ENCODE assay signal across 1 fruit fly cellular context in the genomic region with DNA sequence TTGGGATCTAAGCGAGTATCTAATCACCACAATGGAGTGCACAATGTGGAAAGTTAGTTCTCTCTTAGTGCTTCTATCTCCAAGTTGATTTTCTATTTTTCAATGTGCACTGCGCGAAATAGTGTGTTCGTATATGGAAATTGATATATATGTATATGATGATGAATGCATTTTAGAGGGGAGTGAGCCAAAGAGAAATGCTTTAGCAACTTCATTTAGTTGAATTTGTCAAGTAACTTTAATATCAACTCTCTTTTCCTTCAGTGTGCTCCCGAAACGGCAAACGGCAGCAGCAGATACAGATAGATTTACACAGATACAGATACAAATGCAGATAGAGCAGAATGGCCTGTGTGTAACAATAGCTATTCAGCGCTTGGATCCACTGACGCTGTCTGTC.
TF ChIP-seq lines count a peak whose summit lies in the region.

No protein-coding gene starts in this region.

TF ChIP-seq in whole organism, embryonic, 481 proteins besides CTCF, POLR2A, EP300 and RAD21 (continued from another document):
- TF ChIP-seq CG42726 (GFP tag; IDR thresholded peaks at IDR 0.05; lab: Robert Waterston, UW; ENCODE audit: partially characterized antibody) (no peak), Abd-B (GFP tag; optimal IDR thresholded peaks at IDR 0.05; lab: Kevin White, UChicago) (peak; percentile 41), CG1602 (GFP tag; optimal IDR thresholded peaks at IDR 0.05; lab: Kevin White, UChicago) (peak; percentile 66), CHES-1-like (GFP tag; optimal IDR thresholded peaks at IDR 0.05; lab: Kevin White, UChicago) (peak; percentile 42), CG5180 (GFP tag; optimal IDR thresholded peaks at IDR 0.05; lab: Kevin White, UChicago) (no peak), chinmo (GFP tag; IDR thresholded peaks at IDR 0.05; lab: Robert Waterston, UW; ENCODE audit: partially characterized antibody) (no peak), CG4707 (GFP tag; optimal IDR thresholded peaks at IDR 0.05; lab: Kevin White, UChicago) (peak; percentile 52), CG1529 (GFP tag; optimal IDR thresholded peaks at IDR 0.05; lab: Kevin White, UChicago) (peak; percentile 61), Fer2 (tag; optimal IDR thresholded peaks at IDR 0.05; lab: Kevin White, UChicago) (no peak), CG8290 (GFP tag; optimal IDR thresholded peaks at IDR 0.05; lab: Kevin White, UChicago) (no peak), CG8290 (tag; optimal IDR thresholded peaks at IDR 0.05; lab: Kevin White, UChicago) (peak in 1 of 2 experiments; percentile 75), gem (tag; optimal IDR thresholded peaks at IDR 0.05; lab: Kevin White, UChicago) (peak; percentile 78), stc (GFP tag; IDR thresholded peaks at IDR 0.05; lab: Robert Waterston, UW) (peak; percentile 58), dan (GFP tag; IDR thresholded peaks at IDR 0.05; lab: Robert Waterston, UW) (0 out of 2 replicates have a peak, but pooled peaks have one; percentile 24), twi (tag; optimal IDR thresholded peaks at IDR 0.05; lab: Kevin White, UChicago) (peak; percentile 28), CG9727 (GFP tag; optimal IDR thresholded peaks at IDR 0.05; lab: Kevin White, UChicago) (peak; percentile 58), CG12236 (GFP tag; optimal IDR thresholded peaks at IDR 0.05; lab: Kevin White, UChicago) (peak; percentile 60), Dll (GFP tag; IDR thresholded peaks at IDR 0.05; lab: Robert Waterston, UW; ENCODE audit: partially characterized antibody) (no peak), CG14014 (GFP tag; IDR thresholded peaks at IDR 0.05; lab: Robert Waterston, UW) (peak; percentile 48; the same call in 1 of the 2 replicates), CG3065 (GFP tag; optimal IDR thresholded peaks at IDR 0.05; lab: Kevin White, UChicago) (peak; percentile 22), jumu (GFP tag; optimal IDR thresholded peaks at IDR 0.05; lab: Kevin White, UChicago) (peak; percentile 41), otp (GFP tag; IDR thresholded peaks at IDR 0.05; lab: Robert Waterston, UW) (peak; percentile 84), CG30403 (GFP tag; optimal IDR thresholded peaks at IDR 0.05; lab: Kevin White, UChicago) (peak; percentile 68), CG13894 (tag; optimal IDR thresholded peaks at IDR 0.05; lab: Kevin White, UChicago) (no peak), jing (GFP tag; optimal IDR thresholded peaks at IDR 0.05; lab: Kevin White, UChicago) (peak; percentile 63), dmrt11E (tag; optimal IDR thresholded peaks at IDR 0.05; lab: Kevin White, UChicago) (peak; percentile 72), CG11093 (GFP tag; IDR thresholded peaks at IDR 0.05; lab: Robert Waterston, UW) (0 out of 3 replicates have a peak, but pooled peaks have one; percentile 14), CG33213 (GFP tag; optimal IDR thresholded peaks at IDR 0.05; lab: Kevin White, UChicago) (no peak), sima (GFP tag; optimal IDR thresholded peaks at IDR 0.05; lab: Kevin White, UChicago) (no peak), nmo (GFP tag; optimal IDR thresholded peaks at IDR 0.05; lab: Kevin White, UChicago) (peak; percentile 73), Trl (optimal IDR thresholded peaks at IDR 0.05; lab: Kevin White, UChicago) (no peak), Trl (GFP tag; optimal IDR thresholded peaks at IDR 0.05; lab: Kevin White, UChicago) (no peak), CG12659 (GFP tag; optimal IDR thresholded peaks at IDR 0.05; lab: Kevin White, UChicago) (peak; percentile 43), CG7556 (GFP tag; optimal IDR thresholded peaks at IDR 0.05; lab: Kevin White, UChicago) (peak; percentile 33), CG6689 (GFP tag; IDR thresholded peaks at IDR 0.05; lab: Robert Waterston, UW) (peak; percentile 75), Sox102F (GFP tag; optimal IDR thresholded peaks at IDR 0.05; lab: Kevin White, UChicago) (peak; percentile 82), kah (GFP tag; optimal IDR thresholded peaks at IDR 0.05; lab: Kevin White, UChicago) (no peak), CG7357 (GFP tag; IDR thresholded peaks at IDR 0.05; lab: Robert Waterston, UW) (0 out of 3 replicates have a peak, but pooled peaks have one; percentile 51), hbn (GFP tag; IDR thresholded peaks at IDR 0.05; lab: Robert Waterston, UW; ENCODE audit: partially characterized antibody) (no peak), ac (GFP tag; optimal IDR thresholded peaks at IDR 0.05; lab: Kevin White, UChicago) (peak; percentile 0), fu2 (GFP tag; optimal IDR thresholded peaks at IDR 0.05; lab: Kevin White, UChicago) (peak; percentile 25), CG34422 (GFP tag; IDR thresholded peaks at IDR 0.05; lab: Robert Waterston, UW) (peak; percentile 65; the same call in 2 of the 3 replicates), CG17328 (GFP tag; IDR thresholded peaks at IDR 0.05; lab: Robert Waterston, UW) (peak; percentile 78), CG10209 (GFP tag; optimal IDR thresholded peaks at IDR 0.05; lab: Kevin White, UChicago) (peak; percentile 69), crol (GFP tag; IDR thresholded peaks at IDR 0.05; lab: Robert Waterston, UW) (peak; percentile 19; the same call in 1 of the 2 replicates), Ets97D (GFP tag; optimal IDR thresholded peaks at IDR 0.05; lab: Kevin White, UChicago) (no peak), eve (GFP tag; optimal IDR thresholded peaks at IDR 0.05; lab: Kevin White, UChicago) (peak in 1 of 2 experiments; percentile 87), CG11504 (tag; optimal IDR thresholded peaks at IDR 0.05; lab: Kevin White, UChicago) (no peak), Eip74EF (GFP tag; optimal IDR thresholded peaks at IDR 0.05; lab: Kevin White, UChicago) (peak in 1 of 2 experiments; percentile 46), dimm (GFP tag; IDR thresholded peaks at IDR 0.05; lab: Robert Waterston, UW) (no peak), H15 (GFP tag; IDR thresholded peaks at IDR 0.05; lab: Robert Waterston, UW) (0 out of 3 replicates have a peak, but pooled peaks have one; percentile 45), yki (optimal IDR thresholded peaks at IDR 0.05; lab: Kevin White, UChicago) (no peak), CG6791 (GFP tag; IDR thresholded peaks at IDR 0.05; lab: Robert Waterston, UW; ENCODE audit: partially characterized antibody) (no peak), CG13424 (tag; optimal IDR thresholded peaks at IDR 0.05; lab: Kevin White, UChicago) (peak; percentile 46), CG10959 (GFP tag; IDR thresholded peaks at IDR 0.05; lab: Robert Waterston, UW) (no peak), CG34224 (GFP tag; IDR thresholded peaks at IDR 0.05; lab: Robert Waterston, UW; ENCODE audit: partially characterized antibody) (no peak), grau (tag; optimal IDR thresholded peaks at IDR 0.05; lab: Kevin White, UChicago) (peak; percentile 66), odd (GFP tag; optimal IDR thresholded peaks at IDR 0.05; lab: Kevin White, UChicago) (peak; percentile 25), CG14965 (GFP tag; optimal IDR thresholded peaks at IDR 0.05; lab: Kevin White, UChicago; ENCODE audit: borderline replicate concordance) (no peak), CG9215 (GFP tag; IDR thresholded peaks at IDR 0.05; lab: Robert Waterston, UW) (no peak), CG8478 (optimal IDR thresholded peaks at IDR 0.05; lab: Kevin White, UChicago) (no peak), scrt (GFP tag; optimal IDR thresholded peaks at IDR 0.05; lab: Kevin White, UChicago) (no peak), CG2678 (tag; optimal IDR thresholded peaks at IDR 0.05; lab: Kevin White, UChicago) (peak; percentile 58), zf30C (GFP tag; optimal IDR thresholded peaks at IDR 0.05; lab: Kevin White, UChicago) (peak; percentile 22), CG2120 (GFP tag; optimal IDR thresholded peaks at IDR 0.05; lab: Kevin White, UChicago) (peak; percentile 56), row (GFP tag; IDR thresholded peaks at IDR 0.05; lab: Robert Waterston, UW) (peak; percentile 68), CG17359 (tag; optimal IDR thresholded peaks at IDR 0.05; lab: Kevin White, UChicago) (peak; percentile 27), CG13296 (GFP tag; optimal IDR thresholded peaks at IDR 0.05; lab: Kevin White, UChicago) (no peak), CG1024 (GFP tag; IDR thresholded peaks at IDR 0.05; lab: Robert Waterston, UW) (no peak), salm (tag; optimal IDR thresholded peaks at IDR 0.05; lab: Kevin White, UChicago) (peak; percentile 6), btn (GFP tag; optimal IDR thresholded peaks at IDR 0.05; lab: Kevin White, UChicago) (no peak), pnt (GFP tag; optimal IDR thresholded peaks at IDR 0.05; lab: Kevin White, UChicago) (peak; percentile 29), disco-r (GFP tag; optimal IDR thresholded peaks at IDR 0.05; lab: Kevin White, UChicago) (no peak), Xrp1 (GFP tag; IDR thresholded peaks at IDR 0.05; lab: Robert Waterston, UW) (peak; percentile 86), Scr (GFP tag; IDR thresholded peaks at IDR 0.05; lab: Robert Waterston, UW; ENCODE audit: partially characterized antibody) (no peak), CG18599 (GFP tag; optimal IDR thresholded peaks at IDR 0.05; lab: Kevin White, UChicago) (no peak), bsh (GFP tag; optimal IDR thresholded peaks at IDR 0.05; lab: Kevin White, UChicago) (peak; percentile 46 to 86), mam (GFP tag; optimal IDR thresholded peaks at IDR 0.05; lab: Kevin White, UChicago) (no peak), CG7839 (tag; optimal IDR thresholded peaks at IDR 0.05; lab: Kevin White, UChicago) (peak; percentile 72), dati (GFP tag; IDR thresholded peaks at IDR 0.05; lab: Robert Waterston, UW) (peak; percentile 60; the same call in 1 of the 2 replicates), Nf-YC (tag; optimal IDR thresholded peaks at IDR 0.05; lab: Kevin White, UChicago) (no peak), Deaf1 (tag; optimal IDR thresholded peaks at IDR 0.05; lab: Kevin White, UChicago) (no peak), Tbp (GFP tag; optimal IDR thresholded peaks at IDR 0.05; lab: Kevin White, UChicago) (no peak), CG17612 (GFP tag; IDR thresholded peaks at IDR 0.05; lab: Robert Waterston, UW) (no peak), H2.0 (GFP tag; IDR thresholded peaks at IDR 0.05; lab: Robert Waterston, UW) (peak; percentile 57), E2f1 (GFP tag; IDR thresholded peaks at IDR 0.05; lab: Robert Waterston, UW) (peak; percentile 34; the same call in 1 of the 2 replicates), unc-4 (GFP tag; IDR thresholded peaks at IDR 0.05; lab: Robert Waterston, UW; ENCODE audit: partially characterized antibody) (no peak), CG11696 (GFP tag; IDR thresholded peaks at IDR 0.05; lab: Robert Waterston, UW) (peak; percentile 37; the same call in 1 of the 2 replicates), Xbp1 (GFP tag; optimal IDR thresholded peaks at IDR 0.05; lab: Kevin White, UChicago) (peak; percentile 73), slbo (GFP tag; IDR thresholded peaks at IDR 0.05; lab: Robert Waterston, UW) (peak; percentile 66), CG13624 (GFP tag; optimal IDR thresholded peaks at IDR 0.05; lab: Kevin White, UChicago) (peak; percentile 55), CoRest (tag; optimal IDR thresholded peaks at IDR 0.05; lab: Kevin White, UChicago) (peak; percentile 60), CG1603 (tag; optimal IDR thresholded peaks at IDR 0.05; lab: Kevin White, UChicago) (peak; percentile 84), lov (optimal IDR thresholded peaks at IDR 0.05; lab: Kevin White, UChicago) (no peak), lov (GFP tag; IDR thresholded peaks at IDR 0.05; lab: Robert Waterston, UW) (0 out of 3 replicates have a peak, but pooled peaks have one; percentile 69), CG6765 (GFP tag; optimal IDR thresholded peaks at IDR 0.05; lab: Kevin White, UChicago) (no peak), CG3726 (GFP tag; IDR thresholded peaks at IDR 0.05; lab: Robert Waterston, UW) (peak; percentile 55; the same call in 1 of the 3 replicates)
